Worm (Caenorhabditis elegans) whole organism, young adult: ENCODE data around the gene B0228.6.

Experiments used
- B0019.2 ChIP-seq: fragments of 200-800 bp; sonication (Bioruptor generic); conservative IDR thresholded peaks from 2 replicates; pipeline ENCODE4 v1.3.6; 2022; ENCODE audit warnings: missing genetic modification reagents, missing genetic modification characterization, missing compliant biosample characterization
- C17E4.6 ChIP-seq: fragments of 200-800 bp; sonication (Bioruptor generic); IDR thresholded peaks from 2 replicates; pipeline ENCODE4 v1.3.6; 2022; ENCODE audit warnings: missing genetic modification reagents, missing genetic modification characterization, missing compliant biosample characterization
- D2030.7 ChIP-seq: fragments of 200-800 bp; sonication (Bioruptor generic); IDR thresholded peaks from 2 replicates; pipeline ENCODE4 v1.3.6; 2022; ENCODE audit warnings: missing genetic modification reagents, missing genetic modification characterization, missing compliant biosample characterization
- F10E7.11 ChIP-seq: sonication (generic microtip); optimal IDR thresholded peaks from 2 replicates; lab custom pipeline; 2017; ENCODE audit warnings: mild to moderate bottlenecking, missing genetic modification characterization, moderate library complexity, missing compliant biosample characterization
- F33H1.4 ChIP-seq: fragments of 200-800 bp; sonication (Bioruptor generic); IDR thresholded peaks from 2 replicates; pipeline ENCODE4 v1.3.6; 2022; ENCODE audit warnings: missing genetic modification reagents, missing genetic modification characterization, missing compliant biosample characterization
- F39B2.1 ChIP-seq: fragments of 200-800 bp; sonication (Bioruptor generic); IDR thresholded peaks from 2 replicates; pipeline ENCODE4 v1.3.6; 2022; ENCODE audit warnings: missing genetic modification reagents, missing genetic modification characterization, missing compliant biosample characterization
- F52B5.7 ChIP-seq: sonication (generic microtip); optimal IDR thresholded peaks from 2 replicates; lab custom pipeline; 2016; ENCODE audit warnings: mild to moderate bottlenecking, missing genetic modification characterization, missing compliant biosample characterization
- Y53G8AR.9 ChIP-seq: fragments of 200-800 bp; sonication (Bioruptor generic); conservative IDR thresholded peaks from 2 replicates; pipeline ENCODE4 v1.3.6; 2022; ENCODE audit warnings: missing genetic modification reagents, missing genetic modification characterization, missing compliant biosample characterization
- Y67H2A.10 ChIP-seq: fragments of 200-800 bp; sonication (Bioruptor generic); conservative IDR thresholded peaks from 2 replicates; pipeline ENCODE4 v1.3.6; 2022; ENCODE audit warnings: missing genetic modification reagents, missing genetic modification characterization, missing compliant biosample characterization
- Y79H2A.3 ChIP-seq: fragments of 200-800 bp; sonication (Bioruptor generic); conservative IDR thresholded peaks from 2 replicates; pipeline ENCODE4 v1.3.6; 2022; ENCODE audit warnings: missing genetic modification reagents, missing genetic modification characterization, missing compliant biosample characterization
- akir-1 ChIP-seq: fragments of 200-800 bp; sonication (Bioruptor generic); optimal IDR thresholded peaks from 2 replicates; lab custom pipeline; 2018; ENCODE audit warnings: mild to moderate bottlenecking, missing genetic modification characterization, moderate library complexity, missing compliant biosample characterization
- aptf-3 ChIP-seq: fragments of 200-800 bp; sonication (Bioruptor generic); IDR thresholded peaks from 2 replicates; pipeline ENCODE4 v1.3.6; 2022; ENCODE audit warnings: missing genetic modification characterization, missing compliant biosample characterization
- athp-1 ChIP-seq: sonication (generic microtip); optimal IDR thresholded peaks from 2 replicates; lab custom pipeline; 2017; ENCODE audit warnings: mild to moderate bottlenecking, missing genetic modification characterization, missing compliant biosample characterization
- bed-2 ChIP-seq: fragments of 200-800 bp; sonication (Bioruptor generic); IDR thresholded peaks from 2 replicates; pipeline ENCODE4 v1.3.6; 2022; ENCODE audit warnings: missing genetic modification reagents, missing genetic modification characterization, missing compliant biosample characterization
- ccch-3 ChIP-seq: fragments of 200-800 bp; sonication (Bioruptor generic); optimal IDR thresholded peaks from 2 replicates; lab custom pipeline; 2018; ENCODE audit warnings: mild to moderate bottlenecking, missing genetic modification characterization, missing compliant biosample characterization
- ceh-27 ChIP-seq: fragments of 200-800 bp; sonication (Bioruptor generic); optimal IDR thresholded peaks from 2 replicates; lab custom pipeline; 2018; ENCODE audit warnings: mild to moderate bottlenecking, missing genetic modification characterization, moderate library complexity, missing compliant biosample characterization
- ceh-79 ChIP-seq: sonication (generic microtip); optimal IDR thresholded peaks from 2 replicates; lab custom pipeline; 2017; ENCODE audit warnings: mild to moderate bottlenecking, missing genetic modification characterization, missing compliant biosample characterization
- ceh-91 ChIP-seq: fragments of 200-800 bp; sonication (Bioruptor generic); IDR thresholded peaks from 2 replicates; pipeline ENCODE4 v1.3.6; 2022; ENCODE audit warnings: missing genetic modification reagents, missing genetic modification characterization, missing compliant biosample characterization
- dox-1 ChIP-seq: fragments of 200-800 bp; sonication (Bioruptor generic); IDR thresholded peaks from 2 replicates; pipeline ENCODE4 v1.3.6; 2022; ENCODE audit warnings: missing genetic modification reagents, missing genetic modification characterization, missing compliant biosample characterization
- dpl-1 ChIP-seq: fragments of 150-350 bp; optimal IDR thresholded peaks from 2 replicates; lab custom pipeline; 2014; ENCODE audit warnings: missing biosample characterization, missing genetic modification reagents, missing genetic modification characterization
- egrh-3 ChIP-seq: fragments of 200-800 bp; sonication (Bioruptor generic); IDR thresholded peaks from 2 replicates; pipeline ENCODE4 v1.3.6; 2022; ENCODE audit warnings: missing genetic modification reagents, missing genetic modification characterization, missing compliant biosample characterization
- ets-4 ChIP-seq: fragments of 200-800 bp; sonication (Bioruptor generic); optimal IDR thresholded peaks from 2 replicates; lab custom pipeline; 2018; ENCODE audit warnings: mild to moderate bottlenecking, missing genetic modification characterization, missing compliant biosample characterization
- fkh-3 ChIP-seq: sonication (generic microtip); optimal IDR thresholded peaks from 2 replicates; lab custom pipeline; 2016; ENCODE audit warnings: mild to moderate bottlenecking, missing genetic modification characterization, missing compliant biosample characterization
- hmg-1.2 ChIP-seq: fragments of 200-800 bp; sonication (Bioruptor generic); IDR thresholded peaks from 2 replicates; pipeline ENCODE4 v1.3.6; 2022; ENCODE audit warnings: missing genetic modification reagents, missing genetic modification characterization, missing compliant biosample characterization
- let-607 ChIP-seq, 2 experiments: fragments of 200-800 bp in 1 of 2; sonication (Bioruptor generic) in 1 of 2; sonication (generic microtip) in 1 of 2; optimal IDR thresholded peaks; 2 replicates each; lab custom pipeline; 2016 to 2018; ENCODE audit warnings: mild to moderate bottlenecking in 2 of 2, missing compliant biosample characterization in 2 of 2, missing genetic modification characterization in 2 of 2, moderate library complexity in 2 of 2, missing genotype in 1 of 2
- lin-35 ChIP-seq, 3 experiments: fragments of 150-350 bp in 2 of 3; sonication (generic microtip) in 1 of 3; optimal IDR thresholded peaks; 2 replicates each; lab custom pipeline; 2014 to 2018; ENCODE audit warnings: missing biosample characterization in 3 of 3, missing genetic modification characterization in 3 of 3, missing genetic modification reagents in 3 of 3
- lin-40 ChIP-seq: sonication (generic microtip); optimal IDR thresholded peaks from 2 replicates; lab custom pipeline; 2016; ENCODE audit warnings: missing genetic modification characterization, mild to moderate bottlenecking, missing compliant biosample characterization, missing genotype, missing genetic modification reagents
- lin-54 ChIP-seq: fragments of 200-800 bp; sonication (Bioruptor generic); optimal IDR thresholded peaks from 2 replicates; lab custom pipeline; 2018; ENCODE audit warnings: mild to moderate bottlenecking, missing genetic modification characterization, missing compliant biosample characterization
- lsl-1 ChIP-seq: fragments of 200-800 bp; sonication (Bioruptor generic); optimal IDR thresholded peaks from 2 replicates; lab custom pipeline; 2018; ENCODE audit warnings: mild to moderate bottlenecking, missing genetic modification characterization, moderate library complexity, missing compliant biosample characterization
- madf-10 ChIP-seq: sonication (generic microtip); optimal IDR thresholded peaks from 2 replicates; lab custom pipeline; 2016; ENCODE audit warnings: mild to moderate bottlenecking, missing genetic modification characterization, missing compliant biosample characterization
- madf-3 ChIP-seq: fragments of 200-800 bp; sonication (Bioruptor generic); IDR thresholded peaks from 2 replicates; pipeline ENCODE4 v1.3.6; 2022; ENCODE audit warnings: missing genetic modification reagents, missing genetic modification characterization, missing compliant biosample characterization
- nfya-2 ChIP-seq: fragments of 200-800 bp; sonication (Bioruptor generic); IDR thresholded peaks from 2 replicates; pipeline ENCODE4 v1.3.6; 2022; ENCODE audit warnings: missing genetic modification reagents, missing genetic modification characterization, missing compliant biosample characterization
- nfyb-1 ChIP-seq: fragments of 200-800 bp; sonication (Bioruptor generic); IDR thresholded peaks from 2 replicates; pipeline ENCODE4 v1.3.6; 2022; ENCODE audit warnings: missing genetic modification reagents, missing genetic modification characterization, missing compliant biosample characterization
- nhr-179 ChIP-seq: sonication (generic microtip); optimal IDR thresholded peaks from 2 replicates; lab custom pipeline; 2016; ENCODE audit warnings: mild to moderate bottlenecking, missing genetic modification characterization, missing compliant biosample characterization
- nhr-27 ChIP-seq: fragments of 200-800 bp; sonication (Bioruptor generic); optimal IDR thresholded peaks from 2 replicates; lab custom pipeline; 2018; ENCODE audit warnings: mild to moderate bottlenecking, missing genetic modification characterization, moderate library complexity, missing compliant biosample characterization
- nhr-90 ChIP-seq: sonication (generic microtip); optimal IDR thresholded peaks from 2 replicates; lab custom pipeline; 2016; ENCODE audit warnings: missing genotype, mild to moderate bottlenecking, missing genetic modification characterization, missing compliant biosample characterization
- rpc-1 ChIP-seq, 2 experiments: fragments of 150-350 bp in 1 of 2; sonication (generic microtip) in 1 of 2; optimal IDR thresholded peaks; 2 replicates each; lab custom pipeline; 2014 to 2018; ENCODE audit warnings: missing biosample characterization in 1 of 2, missing genetic modification characterization in 1 of 2, missing genetic modification reagents in 1 of 2, missing genotype in 1 of 2
- snpc-1.3 ChIP-seq: sonication (generic microtip); optimal IDR thresholded peaks from 2 replicates; lab custom pipeline; 2017; ENCODE audit warnings: missing genetic modification characterization, mild to moderate bottlenecking, missing compliant biosample characterization, antibody characterized with exemption, moderate library complexity, missing genotype, missing genetic modification reagents; ENCODE audit not compliant: insufficient read depth
- somi-1 ChIP-seq: fragments of 200-800 bp; sonication (Bioruptor generic); optimal IDR thresholded peaks from 2 replicates; lab custom pipeline; 2018; ENCODE audit warnings: mild to moderate bottlenecking, missing genetic modification characterization, missing compliant biosample characterization
- sptf-2 ChIP-seq: fragments of 200-800 bp; sonication (Bioruptor generic); optimal IDR thresholded peaks from 2 replicates; lab custom pipeline; 2018; ENCODE audit warnings: mild to moderate bottlenecking, missing genetic modification characterization, missing compliant biosample characterization
- tbx-9 ChIP-seq: sonication (generic microtip); optimal IDR thresholded peaks from 2 replicates; lab custom pipeline; 2016; ENCODE audit warnings: borderline replicate concordance, missing genetic modification characterization, inconsistent platforms, missing compliant biosample characterization
- unc-130 ChIP-seq: sonication (generic microtip); optimal IDR thresholded peaks from 2 replicates; lab custom pipeline; 2016; ENCODE audit warnings: missing genetic modification reagents, missing genetic modification characterization, missing compliant biosample characterization
- xnd-1 ChIP-seq: sonication (generic microtip); optimal IDR thresholded peaks from 2 replicates; lab custom pipeline; 2016; ENCODE audit warnings: missing genotype, missing genetic modification reagents, missing genetic modification characterization, missing compliant biosample characterization
- zim-3 ChIP-seq: sonication (generic microtip); optimal IDR thresholded peaks from 2 replicates; lab custom pipeline; 2017; ENCODE audit warnings: mild to moderate bottlenecking, missing genetic modification characterization, moderate library complexity, missing compliant biosample characterization
- ztf-18 ChIP-seq: sonication (generic microtip); optimal IDR thresholded peaks from 2 replicates; lab custom pipeline; 2016; ENCODE audit warnings: missing genotype, mild to moderate bottlenecking, missing genetic modification characterization, missing compliant biosample characterization
- ztf-25 ChIP-seq: fragments of 200-800 bp; sonication (Bioruptor generic); IDR thresholded peaks from 2 replicates; pipeline ENCODE4 v1.3.6; 2022; ENCODE audit warnings: missing genetic modification reagents, missing genetic modification characterization, missing compliant biosample characterization
- ztf-3 ChIP-seq: fragments of 200-800 bp; sonication (Bioruptor generic); optimal IDR thresholded peaks from 2 replicates; lab custom pipeline; 2018; ENCODE audit warnings: mild to moderate bottlenecking, missing genetic modification characterization, missing compliant biosample characterization
- ztf-6 ChIP-seq: fragments of 200-800 bp; sonication (Bioruptor generic); IDR thresholded peaks from 2 replicates; pipeline ENCODE4 v1.3.6; 2022; ENCODE audit warnings: missing genetic modification reagents, missing genetic modification characterization, missing compliant biosample characterization

B0228.6 gene

DNA sequence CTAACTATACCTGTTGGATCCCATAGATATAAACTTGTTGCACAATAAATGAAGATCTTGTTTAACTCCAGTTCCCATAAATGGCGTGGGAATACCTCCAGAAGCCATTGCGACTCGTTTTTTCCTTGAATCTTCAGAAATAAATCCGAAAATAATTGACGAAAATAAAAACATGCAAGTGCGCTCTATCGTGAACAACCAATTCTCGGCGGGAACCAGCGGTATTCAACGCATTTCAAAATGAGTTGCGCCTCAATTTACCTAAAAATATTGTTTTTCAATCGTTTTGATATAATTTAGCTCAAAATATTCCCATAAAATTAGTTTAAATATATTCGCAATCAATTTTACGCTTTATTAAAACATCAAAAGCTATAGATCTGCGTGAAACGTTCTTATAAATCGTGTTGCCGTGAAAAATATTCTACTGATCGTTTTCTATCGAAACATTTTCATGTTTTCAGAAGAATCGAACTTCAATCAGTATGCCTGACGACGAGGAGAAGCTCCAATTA is 26.2 kb upstream of the B0228.6 start, which contains the start of the genes snpc-1.1 and spdl-1 (continued):
- TF ChIP-seq unc-130 (GFP tag; lab: Kevin White, UChicago) = no peak
- no peak for TF ChIP-seq nhr-179 (tag; lab: Kevin White, UChicago)
- TF ChIP-seq dox-1 (GFP tag; lab: Robert Waterston, UW) = peak; percentile 45; the same call in 1 of the 2 replicates
- no peak for TF ChIP-seq rpc-1 (optimal IDR thresholded peaks at IDR 0.05; lab: Kevin White, UChicago)
- no peak for TF ChIP-seq rpc-1 (tag; optimal IDR thresholded peaks at IDR 0.05; lab: Kevin White, UChicago)
- TF ChIP-seq nfyb-1 (GFP tag; lab: Robert Waterston, UW) = no peak
- no peak for TF ChIP-seq F39B2.1 (GFP tag; lab: Robert Waterston, UW)
- TF ChIP-seq ztf-3 (GFP tag; lab: Kevin White, UChicago) = no peak
- 0 out of 2 replicates have a peak, but pooled peaks have one; percentile 21 for TF ChIP-seq D2030.7 (GFP tag; lab: Robert Waterston, UW)
- no peak for TF ChIP-seq ets-4 (GFP tag; lab: Kevin White, UChicago)
- no peak for TF ChIP-seq lin-40
- no peak for TF ChIP-seq fkh-3 (tag; lab: Kevin White, UChicago)
- TF ChIP-seq madf-3 = no peak
- TF ChIP-seq hmg-1.2 (GFP tag; lab: Robert Waterston, UW) = peak; percentile 21; the same call in 1 of the 2 replicates
- TF ChIP-seq tbx-9 = no peak
- 0 out of 2 replicates have a peak, but pooled peaks have one; percentile 30 for TF ChIP-seq ceh-91 (GFP tag; lab: Robert Waterston, UW)
- TF ChIP-seq athp-1 (tag; lab: Kevin White, UChicago) = no peak
- TF ChIP-seq madf-10 (tag; lab: Kevin White, UChicago) = no peak
- peak; percentile 31; the same call in 1 of the 2 replicates for TF ChIP-seq F33H1.4 (GFP tag; lab: Robert Waterston, UW)
- TF ChIP-seq dpl-1 (GFP tag; lab: Kevin White, UChicago) = peak; percentile 72
- no peak for TF ChIP-seq ceh-27
- no peak for TF ChIP-seq B0019.2
- TF ChIP-seq ccch-3 = no peak
- no peak for TF ChIP-seq zim-3 (tag; lab: Kevin White, UChicago)
- TF ChIP-seq F10E7.11 (tag; lab: Kevin White, UChicago) = no peak
- no peak for TF ChIP-seq aptf-3 (GFP tag; lab: Robert Waterston, UW)
- no peak for TF ChIP-seq sptf-2
- no peak for TF ChIP-seq egrh-3 (GFP tag; lab: Robert Waterston, UW)
- no peak for TF ChIP-seq snpc-1.3 (tag; lab: Kevin White, UChicago)
- TF ChIP-seq bed-2 (GFP tag; lab: Robert Waterston, UW) = no peak
- no peak for TF ChIP-seq Y53G8AR.9 (GFP tag; lab: Robert Waterston, UW)
- TF ChIP-seq lin-35 (GFP tag; optimal IDR thresholded peaks at IDR 0.05; lab: Kevin White, UChicago) = peak in 1 of 3 experiments; percentile 53
- TF ChIP-seq nfya-2 (GFP tag; lab: Robert Waterston, UW) = no peak
- TF ChIP-seq ztf-18 (tag; lab: Kevin White, UChicago) = no peak
- no peak for TF ChIP-seq ceh-79 (tag; lab: Kevin White, UChicago)
- TF ChIP-seq Y67H2A.10 = no peak
- no peak for TF ChIP-seq somi-1 (GFP tag; lab: Kevin White, UChicago)
- no peak for TF ChIP-seq nhr-90
- TF ChIP-seq C17E4.6 (GFP tag; lab: Robert Waterston, UW) = no peak
- peak; percentile 33 for TF ChIP-seq lin-54 (GFP tag; lab: Kevin White, UChicago)
- TF ChIP-seq nhr-27 (tag; lab: Kevin White, UChicago) = no peak
- TF ChIP-seq ztf-6 (GFP tag; lab: Robert Waterston, UW) = no peak
- peak; percentile 2 for TF ChIP-seq xnd-1 (tag; lab: Kevin White, UChicago)
- TF ChIP-seq lsl-1 (GFP tag; lab: Kevin White, UChicago) = peak; percentile 29
- TF ChIP-seq Y79H2A.3 = no peak
- TF ChIP-seq ztf-25 (GFP tag; lab: Robert Waterston, UW) = no peak
- no peak for TF ChIP-seq akir-1 (GFP tag; lab: Kevin White, UChicago)
- no peak for TF ChIP-seq let-607 (tag; optimal IDR thresholded peaks at IDR 0.05; lab: Kevin White, UChicago)
- no peak for TF ChIP-seq F52B5.7
